Worm (Caenorhabditis elegans) whole organism, early embryonic: Measurements from ENCODE around the gene Y13C8A.1.
"Not testable (repeated sequence)": the region's sequence is repeated elsewhere in the genome, so short reads cannot be mapped to it uniquely, and the experiment has no call there.

Experiments
- B0310.2 ChIP-seq: sonication (generic microtip); optimal IDR thresholded peaks from 2 replicates; lab custom pipeline; 2016; ENCODE audit warnings: mild to moderate bottlenecking, missing genetic modification characterization, missing compliant biosample characterization
- F13C5.2 ChIP-seq: sonication (generic microtip); optimal IDR thresholded peaks from 2 replicates; lab custom pipeline; 2017; ENCODE audit warnings: mild to moderate bottlenecking, missing genetic modification characterization, inconsistent platforms, missing compliant biosample characterization
- aly-1 ChIP-seq: sonication (generic microtip); optimal IDR thresholded peaks from 2 replicates; lab custom pipeline; 2016; ENCODE audit warnings: missing genetic modification characterization, missing compliant biosample characterization
- ama-1 ChIP-seq: fragments of 150-350 bp; optimal IDR thresholded peaks from 2 replicates; lab custom pipeline; 2014
- ceh-13 ChIP-seq: fragments of 200-800 bp; sonication (Bioruptor generic); optimal IDR thresholded peaks from 2 replicates; lab custom pipeline; 2018; ENCODE audit warnings: mild to moderate bottlenecking, missing genetic modification characterization, missing compliant biosample characterization
- ceh-36 ChIP-seq: sonication (generic microtip); optimal IDR thresholded peaks from 2 replicates; lab custom pipeline; 2016; ENCODE audit warnings: missing genetic modification characterization, inconsistent platforms, missing compliant biosample characterization
- ets-7 ChIP-seq: sonication (generic microtip); optimal IDR thresholded peaks from 2 replicates; lab custom pipeline; 2016; ENCODE audit warnings: missing genotype, missing genetic modification characterization, missing compliant biosample characterization
- flt-1 ChIP-seq: fragments of 200-800 bp; sonication (Bioruptor generic); IDR thresholded peaks from 2 replicates; pipeline ENCODE4 v1.3.6; 2022; ENCODE audit warnings: missing genetic modification characterization, missing compliant biosample characterization
- hmbx-1 ChIP-seq: sonication (generic microtip); optimal IDR thresholded peaks from 2 replicates; lab custom pipeline; 2016; ENCODE audit warnings: mild to moderate bottlenecking, missing genetic modification characterization, missing compliant biosample characterization
- hmg-4 ChIP-seq: fragments of 200-800 bp; sonication (Bioruptor generic); optimal IDR thresholded peaks from 2 replicates; lab custom pipeline; 2018; ENCODE audit warnings: mild to moderate bottlenecking, missing genetic modification characterization, missing compliant biosample characterization
- hnd-1 ChIP-seq: sonication (generic microtip); optimal IDR thresholded peaks from 2 replicates; lab custom pipeline; 2016; ENCODE audit warnings: missing genetic modification characterization, missing compliant biosample characterization
- pes-1 ChIP-seq: fragments of 200-800 bp; sonication (Bioruptor generic); IDR thresholded peaks from 2 replicates; pipeline ENCODE4 v1.3.6; 2022; ENCODE audit warnings: missing genetic modification reagents, missing genetic modification characterization, missing compliant biosample characterization
- scrt-1 ChIP-seq: fragments of 200-800 bp; sonication (Bioruptor generic); IDR thresholded peaks from 2 replicates; pipeline ENCODE4 v1.3.6; 2022; ENCODE audit warnings: missing genetic modification characterization, missing compliant biosample characterization
- sea-1 ChIP-seq: fragments of 200-800 bp; sonication (Bioruptor generic); conservative IDR thresholded peaks from 2 replicates; pipeline ENCODE4 v1.3.6; 2022; ENCODE audit warnings: missing genetic modification characterization, missing compliant biosample characterization
- tbx-11 ChIP-seq: fragments of 200-800 bp; sonication (Bioruptor generic); IDR thresholded peaks from 2 replicates; pipeline ENCODE4 v1.3.6; 2022; ENCODE audit warnings: missing genetic modification characterization, missing compliant biosample characterization
- tbx-37 ChIP-seq: fragments of 200-800 bp; sonication (Bioruptor generic); conservative IDR thresholded peaks from 2 replicates; pipeline ENCODE4 v1.3.6; 2022; ENCODE audit warnings: missing genetic modification reagents, missing genetic modification characterization, missing compliant biosample characterization
- tra-4 ChIP-seq: sonication (generic microtip); optimal IDR thresholded peaks from 2 replicates; lab custom pipeline; 2017; ENCODE audit warnings: missing genetic modification characterization, missing compliant biosample characterization

The Y13C8A.1 gene

ce11 chrX:16884075-16884474, 549 bp downstream of the Y13C8A.1 start:
- TF ChIP-seq B0310.2 (tag; lab: Kevin White, UChicago) = no peak
- TF ChIP-seq aly-1 (tag; lab: Kevin White, UChicago) = no peak
- no peak for TF ChIP-seq ceh-36
- no peak for TF ChIP-seq ama-1 (lab: Kevin White, UChicago)
- TF ChIP-seq hmbx-1 = no peak
- no peak for TF ChIP-seq ceh-13 (GFP tag; lab: Kevin White, UChicago)
- no peak for TF ChIP-seq hnd-1
- no peak for TF ChIP-seq sea-1
- no peak for TF ChIP-seq tbx-11 (GFP tag; lab: Robert Waterston, UW)
- no peak for TF ChIP-seq F13C5.2 (tag; lab: Kevin White, UChicago)

- TF ChIP-seq ama-1 (lab: Kevin White, UChicago) (no peak), hmbx-1 (no peak), ceh-13 (GFP tag; lab: Kevin White, UChicago) (no peak), ets-7 (tag; lab: Kevin White, UChicago) (no peak), tra-4 (no peak), flt-1 (no peak), scrt-1 (GFP tag; lab: Robert Waterston, UW) (no peak), sea-1 (no peak), F13C5.2 (tag; lab: Kevin White, UChicago) (no peak), ceh-36 (no peak), hnd-1 (no peak), pes-1 (GFP tag; lab: Robert Waterston, UW) (no peak), tbx-11 (GFP tag; lab: Robert Waterston, UW) (no peak), hmg-4 (no peak), aly-1 (tag; lab: Kevin White, UChicago) (no peak)
Measured at ce11 chrX:16891683-16892082, 8.2 kb downstream of the Y13C8A.1 start, which contains the start of gene F39F10.3. TSS of gene F39F10.3 (plus strand) at chrX:16891983.

ce11 chrX:16893767-16894166, 10.2 kb downstream of the Y13C8A.1 start:
- TF ChIP-seq hmbx-1 (no peak), sea-1 (no peak), tbx-11 (GFP tag; lab: Robert Waterston, UW) (no peak), ceh-13 (GFP tag; lab: Kevin White, UChicago) (no peak), flt-1 (no peak), ets-7 (tag; lab: Kevin White, UChicago) (no peak), tra-4 (no peak), ceh-36 (no peak), scrt-1 (GFP tag; lab: Robert Waterston, UW) (no peak), hmg-4 (no peak), F13C5.2 (tag; lab: Kevin White, UChicago) (no peak), ama-1 (lab: Kevin White, UChicago) (no peak), B0310.2 (tag; lab: Kevin White, UChicago) (no peak), tbx-37 (GFP tag; lab: Robert Waterston, UW) (no peak), hnd-1 (no peak)

ce11 chrX:16894577-16894976, 11.1 kb downstream of the Y13C8A.1 start, which contains the start of gene F39F10.2:
TSS of gene F39F10.2 (plus strand) at chrX:16894877.
- TF ChIP-seq tbx-11 (GFP tag; lab: Robert Waterston, UW) = no peak

ce11 chrX:16902657-16903056, 19.1 kb downstream of the Y13C8A.1 start:
- TF ChIP-seq F13C5.2 (tag; lab: Kevin White, UChicago) (no peak), tbx-11 (GFP tag; lab: Robert Waterston, UW) (no peak), hmbx-1 (no peak), ets-7 (tag; lab: Kevin White, UChicago) (no peak), hnd-1 (no peak), aly-1 (tag; lab: Kevin White, UChicago) (no peak)

ce11 chrX:16903619-16904018, 20.1 kb downstream of the Y13C8A.1 start, which contains the start of gene F39F10.4:
TSS of gene F39F10.4 (minus strand) at chrX:16903719.
- TF ChIP-seq hmg-4 = no peak
- no peak for TF ChIP-seq ama-1 (lab: Kevin White, UChicago)
- no peak for TF ChIP-seq tbx-11 (GFP tag; lab: Robert Waterston, UW)
- TF ChIP-seq aly-1 (tag; lab: Kevin White, UChicago) = no peak
- no peak for TF ChIP-seq sea-1
- TF ChIP-seq pes-1 (GFP tag; lab: Robert Waterston, UW) = no peak
- TF ChIP-seq tra-4 = no peak
- no peak for TF ChIP-seq scrt-1 (GFP tag; lab: Robert Waterston, UW)
- TF ChIP-seq flt-1 = no peak
- TF ChIP-seq hmbx-1 = no peak
- no peak for TF ChIP-seq hnd-1
- TF ChIP-seq tbx-37 (GFP tag; lab: Robert Waterston, UW) = no peak
- TF ChIP-seq F13C5.2 (tag; lab: Kevin White, UChicago) = no peak
- no peak for TF ChIP-seq ceh-36
- TF ChIP-seq B0310.2 (tag; lab: Kevin White, UChicago) = no peak
- TF ChIP-seq ets-7 (tag; lab: Kevin White, UChicago) = no peak
- no peak for TF ChIP-seq ceh-13 (GFP tag; lab: Kevin White, UChicago)

- TF ChIP-seq ceh-36; ets-7 (tag; lab: Kevin White, UChicago); hmg-4: not testable (repeated sequence)
Measured at ce11 chrX:16913669-16914068, 30.1 kb downstream of the Y13C8A.1 start, which contains the start of gene F39F10.5. TSS of gene F39F10.5 (minus strand) at chrX:16913769.

- TF ChIP-seq flt-1 = no peak
- no peak for TF ChIP-seq aly-1 (tag; lab: Kevin White, UChicago)
- TF ChIP-seq ceh-36 = no peak
- TF ChIP-seq pes-1 (GFP tag; lab: Robert Waterston, UW) = no peak
- no peak for TF ChIP-seq F13C5.2 (tag; lab: Kevin White, UChicago)
- TF ChIP-seq ets-7 (tag; lab: Kevin White, UChicago) = no peak
- TF ChIP-seq scrt-1 (GFP tag; lab: Robert Waterston, UW) = no peak
- TF ChIP-seq hmbx-1 = no peak
- no peak for TF ChIP-seq ceh-13 (GFP tag; lab: Kevin White, UChicago)
- no peak for TF ChIP-seq tbx-11 (GFP tag; lab: Robert Waterston, UW)
- no peak for TF ChIP-seq tbx-37 (GFP tag; lab: Robert Waterston, UW)
Measured at ce11 chrX:16919468-16919867, 35.9 kb downstream of the Y13C8A.1 start.
